Fruit fly (Drosophila melanogaster) whole organism, embryonic: ENCODE results near the gene Kdsr.

ENCODE experiments used
- BtbVII ChIP-seq: fragments of 200-800 bp; sonication (Bioruptor generic); optimal IDR thresholded peaks from 3 replicates; lab custom pipeline; 2017; ENCODE audit warnings: missing biosample characterization, mild to moderate bottlenecking, missing genetic modification characterization
- CG10366 ChIP-seq: fragments of 200-800 bp; sonication (Bioruptor generic); IDR thresholded peaks from 2 replicates; pipeline ENCODE4 v1.3.6; 2022; ENCODE audit warnings: missing biosample characterization, missing genetic modification characterization
- CG11093 ChIP-seq: fragments of 200-800 bp; sonication (Bioruptor generic); IDR thresholded peaks from 3 replicates; pipeline ENCODE4 v1.3.6; 2022; ENCODE audit warnings: missing biosample characterization, missing genetic modification characterization
- CG12104 ChIP-seq: fragments of 200-800 bp; sonication (Bioruptor generic); optimal IDR thresholded peaks from 3 replicates; lab custom pipeline; 2016; ENCODE audit warnings: missing biosample characterization, missing genetic modification characterization
- CG18262 ChIP-seq: fragments of 200-800 bp; optimal IDR thresholded peaks from 3 replicates; lab custom pipeline; 2019; ENCODE audit warnings: missing biosample characterization, mild to moderate bottlenecking, missing genetic modification characterization, moderate library complexity
- CG2129 ChIP-seq: fragments of 200-800 bp; sonication (Bioruptor generic); IDR thresholded peaks from 2 replicates; pipeline ENCODE4 v1.3.6; 2022; ENCODE audit warnings: missing biosample characterization, missing genetic modification characterization; ENCODE audit not compliant: partially characterized antibody
- CG34224 ChIP-seq: fragments of 200-800 bp; sonication (Bioruptor generic); IDR thresholded peaks from 3 replicates; pipeline ENCODE4 v1.3.6; 2022; ENCODE audit warnings: missing biosample characterization, missing genetic modification characterization; ENCODE audit not compliant: partially characterized antibody
- CG6654 ChIP-seq: fragments of 200-800 bp; sonication (Bioruptor generic); optimal IDR thresholded peaks from 2 replicates; lab custom pipeline; 2017; ENCODE audit warnings: missing biosample characterization, mild to moderate bottlenecking, missing genetic modification characterization
- CG6854 ChIP-seq: fragments of 200-800 bp; sonication (Bioruptor generic); optimal IDR thresholded peaks from 3 replicates; lab custom pipeline; 2017; ENCODE audit warnings: missing biosample characterization, mild to moderate bottlenecking, missing genetic modification characterization
- CG8290 ChIP-seq, 3 experiments: fragments of 200-800 bp; sonication (Bioruptor generic); optimal IDR thresholded peaks; 2 replicates each; lab custom pipeline; 2016 to 2019; ENCODE audit warnings: missing biosample characterization in 3 of 3, missing genetic modification characterization in 3 of 3, mild to moderate bottlenecking in 2 of 3, moderate library complexity in 1 of 3
- Doc3 ChIP-seq: fragments of 200-800 bp; sonication (Bioruptor generic); IDR thresholded peaks from 3 replicates; pipeline ENCODE4 v1.3.6; 2022; ENCODE audit warnings: missing biosample characterization, missing genetic modification characterization; ENCODE audit not compliant: partially characterized antibody
- Fer2 ChIP-seq: fragments of 200-800 bp; sonication (Bioruptor generic); optimal IDR thresholded peaks from 2 replicates; lab custom pipeline; 2018; ENCODE audit warnings: missing biosample characterization, mild to moderate bottlenecking, missing genetic modification characterization, moderate library complexity
- Mad ChIP-seq: fragments of 200-800 bp; sonication (Bioruptor generic); optimal IDR thresholded peaks from 2 replicates; lab custom pipeline; 2016; ENCODE audit warnings: missing biosample characterization, missing genetic modification characterization
- Max ChIP-seq: fragments of 200-800 bp; sonication (Bioruptor generic); optimal IDR thresholded peaks from 2 replicates; lab custom pipeline; 2016; ENCODE audit warnings: missing biosample characterization, mild to moderate bottlenecking, missing genetic modification characterization
- Med ChIP-seq: fragments of 200-800 bp; sonication (Bioruptor generic); peaks from one replicate; lab custom pipeline; 2016; ENCODE audit warnings: missing biosample characterization, missing genetic modification characterization, mild to moderate bottlenecking, inconsistent platforms, moderate library complexity
- NFAT ChIP-seq: fragments of 200-800 bp; sonication (Bioruptor generic); IDR thresholded peaks from 2 replicates; pipeline ENCODE4 v1.3.6; 2022; ENCODE audit warnings: missing biosample characterization, missing genetic modification characterization
- Oaz ChIP-seq: fragments of 200-800 bp; sonication (Bioruptor generic); IDR thresholded peaks from 2 replicates; pipeline ENCODE4 v1.3.6; 2022; ENCODE audit warnings: missing biosample characterization, missing genetic modification characterization
- Opbp ChIP-seq: fragments of 200-800 bp; sonication (Bioruptor generic); IDR thresholded peaks from 3 replicates; pipeline ENCODE4 v1.3.6; 2022; ENCODE audit warnings: missing biosample characterization, missing genetic modification characterization; ENCODE audit not compliant: partially characterized antibody
- Optix ChIP-seq: fragments of 200-800 bp; sonication (Bioruptor generic); IDR thresholded peaks from 3 replicates; pipeline ENCODE4 v1.3.6; 2022; ENCODE audit warnings: missing biosample characterization, missing genetic modification characterization
- PHDP ChIP-seq: fragments of 200-800 bp; sonication (Bioruptor generic); optimal IDR thresholded peaks from 3 replicates; lab custom pipeline; 2018; ENCODE audit warnings: missing biosample characterization, mild to moderate bottlenecking, missing genetic modification characterization, moderate library complexity
- Sox100B ChIP-seq: fragments of 200-800 bp; sonication (Bioruptor generic); optimal IDR thresholded peaks from 3 replicates; lab custom pipeline; 2018; ENCODE audit warnings: missing biosample characterization, mild to moderate bottlenecking, missing genetic modification characterization
- Taf1 ChIP-seq: fragments of 200-800 bp; sonication (Bioruptor generic); IDR thresholded peaks from 2 replicates; pipeline ENCODE4 v1.3.6; 2022; ENCODE audit warnings: missing biosample characterization, missing genetic modification characterization
- Tbp ChIP-seq: fragments of >200 bp; optimal IDR thresholded peaks from 2 replicates; lab custom pipeline; 2018; ENCODE audit warnings: missing biosample characterization, missing genetic modification characterization
- Usf ChIP-seq: fragments of 200-800 bp; sonication (Bioruptor generic); optimal IDR thresholded peaks from 2 replicates; lab custom pipeline; 2017; ENCODE audit warnings: missing genotype, missing biosample characterization, missing genetic modification characterization
- ac ChIP-seq: fragments of 200-800 bp; sonication (Bioruptor generic); optimal IDR thresholded peaks from 3 replicates; lab custom pipeline; 2017; ENCODE audit warnings: missing biosample characterization, mild to moderate bottlenecking, missing genetic modification characterization
- br ChIP-seq: fragments of >200 bp; optimal IDR thresholded peaks from 2 replicates; lab custom pipeline; 2017
- chinmo ChIP-seq: fragments of 200-800 bp; sonication (Bioruptor generic); IDR thresholded peaks from 4 replicates; pipeline ENCODE4 v1.3.6; 2022; ENCODE audit warnings: missing biosample characterization, missing genetic modification characterization; ENCODE audit not compliant: partially characterized antibody
- ci ChIP-seq: fragments of 200-800 bp; sonication (Bioruptor generic); IDR thresholded peaks from 3 replicates; pipeline ENCODE4 v1.3.6; 2022; ENCODE audit warnings: missing biosample characterization, missing genetic modification characterization
- danr ChIP-seq: fragments of 200-800 bp; sonication (Bioruptor generic); IDR thresholded peaks from 2 replicates; pipeline ENCODE4 v1.3.6; 2022; ENCODE audit warnings: missing biosample characterization, missing genetic modification characterization
- eve ChIP-seq, 2 experiments: fragments of >200 bp; optimal IDR thresholded peaks; 2 replicates each; lab custom pipeline; 2017; ENCODE audit warnings: missing biosample characterization in 2 of 2, missing genetic modification characterization in 2 of 2
- gem ChIP-seq: fragments of 200-800 bp; sonication (Bioruptor generic); optimal IDR thresholded peaks from 2 replicates; lab custom pipeline; 2019; ENCODE audit warnings: missing biosample characterization, mild to moderate bottlenecking, missing genetic modification characterization, moderate library complexity
- grau ChIP-seq: fragments of 200-800 bp; optimal IDR thresholded peaks from 3 replicates; lab custom pipeline; 2019; ENCODE audit warnings: missing biosample characterization, mild to moderate bottlenecking, missing genetic modification characterization, moderate library complexity
- grn ChIP-seq: fragments of 200-800 bp; sonication (Bioruptor generic); optimal IDR thresholded peaks from 3 replicates; lab custom pipeline; 2017; ENCODE audit warnings: missing biosample characterization, missing genetic modification characterization
- hb ChIP-seq: fragments of 200-800 bp; sonication (Bioruptor generic); IDR thresholded peaks from 3 replicates; pipeline ENCODE4 v1.3.6; 2022; ENCODE audit warnings: missing biosample characterization, missing genetic modification characterization; ENCODE audit not compliant: partially characterized antibody
- hbn ChIP-seq: fragments of 200-800 bp; sonication (Bioruptor generic); IDR thresholded peaks from 2 replicates; pipeline ENCODE4 v1.3.6; 2022; ENCODE audit warnings: missing biosample characterization, missing genetic modification characterization; ENCODE audit not compliant: partially characterized antibody
- hkb ChIP-seq, 2 experiments: fragments of 200-800 bp in 1 of 2; fragments of >200 bp in 1 of 2; sonication (Bioruptor generic) in 1 of 2; IDR thresholded peaks in 1 of 2; optimal IDR thresholded peaks in 1 of 2; 2 replicates each; pipeline versions ENCODE4 v1.3.6 to Lab custom; 2017 to 2022; ENCODE audit warnings: missing biosample characterization in 1 of 2, missing genetic modification characterization in 1 of 2
- knrl ChIP-seq: fragments of 200-800 bp; sonication (Bioruptor generic); IDR thresholded peaks from 3 replicates; pipeline ENCODE4 v1.3.6; 2022; ENCODE audit warnings: missing biosample characterization, missing genetic modification characterization; ENCODE audit not compliant: partially characterized antibody
- lmd ChIP-seq: fragments of 200-800 bp; sonication (Bioruptor generic); IDR thresholded peaks from 2 replicates; pipeline ENCODE4 v1.3.6; 2022; ENCODE audit warnings: missing biosample characterization, missing genetic modification characterization
- rib ChIP-seq: fragments of 200-800 bp; sonication (Bioruptor generic); IDR thresholded peaks from 2 replicates; pipeline ENCODE4 v1.3.6; 2022; ENCODE audit warnings: missing biosample characterization, missing genetic modification characterization
- salm ChIP-seq: fragments of 200-800 bp; sonication (Bioruptor generic); optimal IDR thresholded peaks from 2 replicates; lab custom pipeline; 2018; ENCODE audit warnings: missing biosample characterization, mild to moderate bottlenecking, missing genetic modification characterization
- schlank ChIP-seq: fragments of 200-800 bp; sonication (Bioruptor generic); optimal IDR thresholded peaks from 2 replicates; lab custom pipeline; 2018; ENCODE audit warnings: missing biosample characterization, mild to moderate bottlenecking, missing genetic modification characterization
- scrt ChIP-seq: fragments of 200-800 bp; sonication (Bioruptor generic); optimal IDR thresholded peaks from 2 replicates; lab custom pipeline; 2018; ENCODE audit warnings: missing biosample characterization, mild to moderate bottlenecking, missing genetic modification characterization, moderate library complexity
- sima ChIP-seq: fragments of 200-800 bp; sonication (Bioruptor generic); optimal IDR thresholded peaks from 2 replicates; lab custom pipeline; 2016; ENCODE audit warnings: missing biosample characterization, missing genetic modification characterization
- sr ChIP-seq: fragments of 200-800 bp; sonication (Bioruptor generic); IDR thresholded peaks from 3 replicates; pipeline ENCODE4 v1.3.6; 2022; ENCODE audit warnings: missing biosample characterization, missing genetic modification characterization
- stc ChIP-seq: fragments of 200-800 bp; sonication (Bioruptor generic); IDR thresholded peaks from 2 replicates; pipeline ENCODE4 v1.3.6; 2022; ENCODE audit warnings: missing biosample characterization, missing genetic modification characterization
- sug ChIP-seq: fragments of 200-800 bp; optimal IDR thresholded peaks from 2 replicates; lab custom pipeline; 2019; ENCODE audit warnings: missing biosample characterization, mild to moderate bottlenecking, missing genetic modification characterization, moderate library complexity
- tap ChIP-seq: fragments of 200-800 bp; optimal IDR thresholded peaks from 3 replicates; lab custom pipeline; 2019; ENCODE audit warnings: missing biosample characterization, mild to moderate bottlenecking, missing genetic modification characterization, moderate library complexity
- wdn ChIP-seq: fragments of 200-800 bp; sonication (Bioruptor generic); IDR thresholded peaks from 2 replicates; pipeline ENCODE4 v1.3.6; 2022; ENCODE audit warnings: missing biosample characterization, missing genetic modification characterization
- wor ChIP-seq: fragments of 200-800 bp; sonication (Bioruptor generic); IDR thresholded peaks from 2 replicates; pipeline ENCODE4 v1.3.6; 2022; ENCODE audit warnings: missing biosample characterization, missing genetic modification characterization
- zf30C ChIP-seq: fragments of 200-800 bp; sonication (Bioruptor generic); optimal IDR thresholded peaks from 3 replicates; lab custom pipeline; 2018; ENCODE audit warnings: missing biosample characterization, mild to moderate bottlenecking, missing genetic modification characterization

The Kdsr gene

dm6 chr3R:25292864-25293284, 30.6 kb upstream of the Kdsr start, which contains the start of gene CG31098 (continued):
- TF ChIP-seq grn (no peak), CG6854 (GFP tag; lab: Kevin White, UChicago) (peak; percentile 41), Oaz (no peak), stc (GFP tag; lab: Robert Waterston, UW) (no peak), Max (no peak), lmd (GFP tag; lab: Robert Waterston, UW) (no peak), Mad (GFP tag; lab: Kevin White, UChicago) (no peak), Optix (GFP tag; lab: Robert Waterston, UW) (0 out of 3 replicates have a peak, but pooled peaks have one; percentile 18), scrt (GFP tag; lab: Kevin White, UChicago) (peak; percentile 30), grau (tag; lab: Kevin White, UChicago) (peak; percentile 84), rib (GFP tag; lab: Robert Waterston, UW) (no peak), tap (tag; lab: Kevin White, UChicago) (peak; percentile 22), Doc3 (GFP tag; lab: Robert Waterston, UW) (no peak), hkb (optimal IDR thresholded peaks at IDR 0.05; lab: Kevin White, UChicago) (no peak), hkb (GFP tag; IDR thresholded peaks at IDR 0.05; lab: Robert Waterston, UW) (no peak; the same call in none of the 2 replicates), br (lab: Kevin White, UChicago) (no peak), CG11093 (GFP tag; lab: Robert Waterston, UW) (no peak), schlank (tag; lab: Kevin White, UChicago) (no peak), wor (GFP tag; lab: Robert Waterston, UW) (no peak), zf30C (GFP tag; lab: Kevin White, UChicago) (no peak), ci (GFP tag; lab: Robert Waterston, UW) (peak; percentile 22; the same call in 1 of the 3 replicates), sug (tag; lab: Kevin White, UChicago) (peak; percentile 90), CG18262 (tag; lab: Kevin White, UChicago) (no peak), Usf (GFP tag; lab: Kevin White, UChicago) (no peak), gem (tag; lab: Kevin White, UChicago) (peak; percentile 31), knrl (GFP tag; lab: Robert Waterston, UW) (no peak), CG10366 (no peak), salm (peak; percentile 48), sima (GFP tag; lab: Kevin White, UChicago) (no peak), CG12104 (no peak), CG2129 (GFP tag; lab: Robert Waterston, UW) (no peak), Sox100B (GFP tag; lab: Kevin White, UChicago) (no peak), Taf1 (GFP tag; lab: Robert Waterston, UW) (no peak), Med (GFP tag; lab: Kevin White, UChicago) (no peak), eve (GFP tag; optimal IDR thresholded peaks at IDR 0.05; lab: Kevin White, UChicago) (peak in 1 of 2 experiments; percentile 18), PHDP (peak; percentile 60), Fer2 (tag; lab: Kevin White, UChicago) (no peak), danr (GFP tag; lab: Robert Waterston, UW) (no peak), CG6654 (GFP tag; lab: Kevin White, UChicago) (no peak), hb (GFP tag; lab: Robert Waterston, UW) (no peak), wdn (GFP tag; lab: Robert Waterston, UW) (no peak), ac (GFP tag; lab: Kevin White, UChicago) (no peak), chinmo (GFP tag; lab: Robert Waterston, UW) (peak; percentile 81; the same call in 2 of the 4 replicates), Tbp (GFP tag; lab: Kevin White, UChicago) (no peak), Opbp (no peak), CG8290 (GFP tag; optimal IDR thresholded peaks at IDR 0.05; lab: Kevin White, UChicago) (no peak), CG8290 (tag; optimal IDR thresholded peaks at IDR 0.05; lab: Kevin White, UChicago) (peak in 1 of 2 experiments; percentile 11), CG34224 (GFP tag; lab: Robert Waterston, UW) (peak; percentile 49; the same call in 1 of the 3 replicates), sr (no peak), hbn (no peak), NFAT (GFP tag; lab: Robert Waterston, UW) (no peak), BtbVII (GFP tag; lab: Kevin White, UChicago) (peak; percentile 66)
